Fruit fly (Drosophila melanogaster): ENCODE data around the gene CG7110.

Gene CG7110

dm6 chr2L:13354580-13355347, 44.0 kb upstream of the CG7110 start, which contains the start of gene CG9395:
Gene CG9395, minus strand, starts transcription at chr2L:13355073.
- no peak for TF ChIP-seq CG31365 (tag; optimal IDR thresholded peaks at IDR 0.05)
- TF ChIP-seq ewg (GFP tag; optimal IDR thresholded peaks at IDR 0.05): peak; percentile 93
- no peak for TF ChIP-seq CG1603 (tag; optimal IDR thresholded peaks at IDR 0.05)
- TF ChIP-seq onecut (GFP tag; IDR thresholded peaks at IDR 0.05): peak; percentile 92
- peak in 1 of 2 experiments; percentile 62 for TF ChIP-seq crp (GFP tag; optimal IDR thresholded peaks at IDR 0.05)
- TF ChIP-seq ind (GFP tag; optimal IDR thresholded peaks at IDR 0.05): no peak
- peak; percentile 20 to 31 for TF ChIP-seq Trl (optimal IDR thresholded peaks at IDR 0.05)
- TF ChIP-seq Trl (GFP tag; optimal IDR thresholded peaks at IDR 0.05): no peak
- no peak for TF ChIP-seq CG2889 (GFP tag; IDR thresholded peaks at IDR 0.05)

- no peak for TF ChIP-seq CG11695 (GFP tag; IDR thresholded peaks at IDR 0.05)
- TF ChIP-seq CG13894 (tag; optimal IDR thresholded peaks at IDR 0.05): no peak
- TF ChIP-seq CG5245 (GFP tag; optimal IDR thresholded peaks at IDR 0.05): no peak
- TF ChIP-seq shn (GFP tag; optimal IDR thresholded peaks at IDR 0.05): no peak
- no peak for TF ChIP-seq CG3847 (GFP tag; IDR thresholded peaks at IDR 0.05)
- no peak for TF ChIP-seq CG9437 (GFP tag; optimal IDR thresholded peaks at IDR 0.05)
- TF ChIP-seq tup (GFP tag; optimal IDR thresholded peaks at IDR 0.05): no peak
- TF ChIP-seq Dll (GFP tag; IDR thresholded peaks at IDR 0.05; ENCODE audit: partially characterized antibody): no peak
- no peak for TF ChIP-seq Atf3 (GFP tag; optimal IDR thresholded peaks at IDR 0.05)
- TF ChIP-seq CG5953 (GFP tag; IDR thresholded peaks at IDR 0.05): no peak
- no peak for TF ChIP-seq Gug (GFP tag; IDR thresholded peaks at IDR 0.05)
- TF ChIP-seq ttk (GFP tag; IDR thresholded peaks at IDR 0.05): no peak
- TF ChIP-seq pros (GFP tag; optimal IDR thresholded peaks at IDR 0.05): no peak
- TF ChIP-seq H2.0 (GFP tag; IDR thresholded peaks at IDR 0.05): no peak
- TF ChIP-seq Hmx (GFP tag; optimal IDR thresholded peaks at IDR 0.05): no peak
- no peak for TF ChIP-seq sc (optimal IDR thresholded peaks at IDR 0.05)
- TF ChIP-seq sc (GFP tag; optimal IDR thresholded peaks at IDR 0.05): no peak
- no peak for TF ChIP-seq pita (GFP tag; optimal IDR thresholded peaks at IDR 0.05)
- TF ChIP-seq CG1529 (GFP tag; optimal IDR thresholded peaks at IDR 0.05): no peak
- TF ChIP-seq CG8089 (GFP tag; optimal IDR thresholded peaks at IDR 0.05): no peak
These were observed 37.3 kb upstream of the CG7110 start, which contains the start of gene CG9377 for dm6 chr2L:13361465-13361864. Gene CG9377, minus strand, starts transcription at chr2L:13361565.

- TF ChIP-seq E2f2 (GFP tag; IDR thresholded peaks at IDR 0.05) (no peak), CG9932 (GFP tag; IDR thresholded peaks at IDR 0.05) (no peak), z (GFP tag; IDR thresholded peaks at IDR 0.05) (peak; percentile 98), CG6791 (GFP tag; IDR thresholded peaks at IDR 0.05; ENCODE audit: partially characterized antibody) (peak; percentile 16; the same call in 1 of the 3 replicates)
These were observed 35.8 kb upstream of the CG7110 start for dm6 chr2L:13362953-13363352.

dm6 chr2L:13366109-13366747, 32.6 kb upstream of the CG7110 start, which contains the start of the genes Nnp-1 and Grx3:
Gene Nnp-1, minus strand, starts transcription at chr2L:13366189.
Gene Grx3, plus strand, starts transcription at chr2L:13366447.
- TF ChIP-seq klu (GFP tag; IDR thresholded peaks at IDR 0.05) (peak; percentile 14; the same call in 1 of the 2 replicates), insv (GFP tag; optimal IDR thresholded peaks at IDR 0.05) (no peak), CG16863 (GFP tag; optimal IDR thresholded peaks at IDR 0.05) (no peak), Xbp1 (GFP tag; optimal IDR thresholded peaks at IDR 0.05) (peak; percentile 53), Oaz (GFP tag; IDR thresholded peaks at IDR 0.05) (no peak), nerfin-1 (tag; optimal IDR thresholded peaks at IDR 0.05) (no peak), toy (GFP tag; IDR thresholded peaks at IDR 0.05) (no peak), Kr (GFP tag; optimal IDR thresholded peaks at IDR 0.05) (no peak), PHDP (tag; optimal IDR thresholded peaks at IDR 0.05) (no peak), Ptx1 (GFP tag; IDR thresholded peaks at IDR 0.05) (peak; percentile 59), CG7786 (GFP tag; optimal IDR thresholded peaks at IDR 0.05) (no peak), wek (GFP tag; optimal IDR thresholded peaks at IDR 0.05) (no peak), HLHmδ (GFP tag; optimal IDR thresholded peaks at IDR 0.05) (no peak), grau (tag; optimal IDR thresholded peaks at IDR 0.05) (peak; percentile 75)
